Worm (Caenorhabditis elegans) whole organism, midembryonic: ENCODE results near the gene CD4.8.

ENCODE experiments used
- T22C8.4 ChIP-seq: fragments of 200-800 bp; sonication (Bioruptor generic); IDR thresholded peaks from 2 replicates; pipeline ENCODE4 v1.3.6; 2022; ENCODE audit warnings: missing genetic modification characterization, missing compliant biosample characterization
- cog-1 ChIP-seq: sonication (generic microtip); optimal IDR thresholded peaks from 2 replicates; lab custom pipeline; 2016; ENCODE audit warnings: missing genetic modification characterization, missing compliant biosample characterization
- flt-1 ChIP-seq: fragments of 200-800 bp; sonication (Bioruptor generic); IDR thresholded peaks from 2 replicates; pipeline ENCODE4 v1.3.6; 2022; ENCODE audit warnings: missing genetic modification characterization, missing compliant biosample characterization
- klf-2 ChIP-seq: fragments of 200-800 bp; sonication (Bioruptor generic); conservative IDR thresholded peaks from 2 replicates; pipeline ENCODE4 v1.3.6; 2022; ENCODE audit warnings: missing genetic modification reagents, missing genetic modification characterization, missing compliant biosample characterization
- med-1 ChIP-seq: sonication (generic microtip); optimal IDR thresholded peaks from 2 replicates; lab custom pipeline; 2017; ENCODE audit warnings: missing genetic modification characterization, mild to moderate bottlenecking, missing compliant biosample characterization, antibody characterized with exemption, missing genetic modification reagents; ENCODE audit not compliant: insufficient read depth
- ref-1 ChIP-seq: fragments of 200-800 bp; sonication (Bioruptor generic); conservative IDR thresholded peaks from 2 replicates; pipeline ENCODE4 v1.3.6; 2022; ENCODE audit warnings: missing genetic modification reagents, missing genetic modification characterization, missing compliant biosample characterization
- tab-1 ChIP-seq: fragments of 200-800 bp; sonication (Bioruptor generic); IDR thresholded peaks from 2 replicates; pipeline ENCODE4 v1.3.6; 2022; ENCODE audit warnings: missing genetic modification characterization, missing compliant biosample characterization
- ztf-23 ChIP-seq: fragments of 200-800 bp; sonication (Bioruptor generic); IDR thresholded peaks from 2 replicates; pipeline ENCODE4 v1.3.6; 2022; ENCODE audit warnings: missing genetic modification reagents, missing genetic modification characterization, missing compliant biosample characterization
- ztf-29 ChIP-seq: fragments of 200-800 bp; sonication (Bioruptor generic); IDR thresholded peaks from 2 replicates; pipeline ENCODE4 v1.3.6; 2022; ENCODE audit warnings: missing genetic modification reagents, missing genetic modification characterization, missing compliant biosample characterization

CD4.8 gene

DNA sequence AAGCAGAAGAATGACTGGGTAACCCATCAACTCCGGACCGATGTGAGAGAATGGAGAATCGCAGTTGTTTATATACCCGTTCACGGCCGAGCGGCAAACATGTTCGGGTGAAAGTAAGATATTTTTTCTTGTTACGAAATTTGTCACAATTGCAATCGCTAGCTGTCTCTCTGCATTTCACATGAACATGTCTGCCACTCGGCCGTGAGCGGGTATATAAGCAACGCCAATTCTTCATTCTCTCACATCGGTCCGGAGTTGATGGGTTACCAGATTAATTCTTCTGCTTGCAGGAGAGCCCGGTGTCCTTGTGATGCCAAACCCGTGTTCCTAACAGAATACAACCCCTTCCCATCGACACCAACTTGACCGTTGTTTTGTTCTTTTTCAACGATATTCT lies 14.1 kb downstream of the CD4.8 start:
- TF ChIP-seq cog-1 (tag; lab: Kevin White, UChicago) (no peak), ztf-23 (GFP tag; lab: Robert Waterston, UW) (no peak), klf-2 (GFP tag; lab: Robert Waterston, UW) (no peak), med-1 (GFP tag; lab: Kevin White, UChicago) (no peak), ztf-29 (no peak), flt-1 (no peak), T22C8.4 (no peak), tab-1 (GFP tag; lab: Robert Waterston, UW) (no peak), ref-1 (GFP tag; lab: Robert Waterston, UW) (no peak)

- TF ChIP-seq flt-1 (no peak), ref-1 (GFP tag; lab: Robert Waterston, UW) (no peak), klf-2 (GFP tag; lab: Robert Waterston, UW) (no peak), med-1 (GFP tag; lab: Kevin White, UChicago) (no peak), tab-1 (GFP tag; lab: Robert Waterston, UW) (no peak), ztf-23 (GFP tag; lab: Robert Waterston, UW) (no peak)
Observed at ce11 chrV:5584833-5585232, 16.3 kb downstream of the CD4.8 start, which contains the start of gene CD4.11. Gene CD4.11, plus strand, starts transcription at chrV:5585133.

DNA sequence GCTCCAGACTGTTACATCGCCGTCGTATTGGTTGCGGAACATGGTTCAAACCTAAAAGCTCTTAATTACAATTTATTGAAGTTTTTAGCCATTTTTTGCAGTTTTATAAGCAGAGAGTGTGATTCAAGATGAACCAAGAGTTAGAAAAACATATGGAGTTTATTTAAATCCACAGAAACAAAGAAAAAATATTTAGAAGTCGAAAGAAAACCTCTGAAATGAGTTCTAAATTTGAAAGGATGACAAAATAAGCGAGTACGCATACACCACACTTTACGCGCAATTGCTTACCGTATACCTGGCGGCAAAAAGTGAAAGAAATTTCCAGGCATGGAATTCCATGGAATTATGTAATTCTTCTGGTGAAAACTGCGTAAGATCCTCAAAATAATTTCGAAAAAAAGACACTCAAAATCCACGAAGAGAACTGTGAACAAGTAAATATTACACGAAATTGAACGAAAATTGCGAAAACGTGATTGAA lies 16.8 kb downstream of the CD4.8 start, which contains the start of gene pas-6:
Gene pas-6 (minus strand): TSS at position 51 of the 484 bp plus-strand sequence.
- TF ChIP-seq ztf-23 (GFP tag; lab: Robert Waterston, UW) = no peak
- no peak for TF ChIP-seq ztf-29
- no peak for TF ChIP-seq flt-1
- no peak for TF ChIP-seq tab-1 (GFP tag; lab: Robert Waterston, UW)
- no peak for TF ChIP-seq T22C8.4
- no peak for TF ChIP-seq med-1 (GFP tag; lab: Kevin White, UChicago)
- no peak for TF ChIP-seq cog-1 (tag; lab: Kevin White, UChicago)
- no peak for TF ChIP-seq ref-1 (GFP tag; lab: Robert Waterston, UW)
- no peak for TF ChIP-seq klf-2 (GFP tag; lab: Robert Waterston, UW)

DNA sequence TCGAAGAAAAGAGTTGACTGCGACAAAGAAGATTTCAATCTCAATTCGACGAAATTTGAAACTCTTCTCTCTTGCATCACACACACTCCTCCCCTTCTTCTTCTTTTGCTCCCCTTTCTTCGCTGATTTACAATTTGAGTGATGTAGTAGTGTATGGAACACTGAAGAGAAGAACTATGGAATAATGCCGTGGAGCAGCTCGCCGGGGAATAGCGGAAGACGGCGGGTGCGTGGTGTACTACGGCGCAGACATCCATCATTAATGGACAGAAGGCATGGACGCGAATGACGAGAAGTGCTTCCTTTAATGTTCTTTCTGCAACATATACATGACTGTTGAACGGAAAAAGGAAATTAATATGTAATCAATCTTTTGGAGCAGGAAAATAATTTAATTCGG lies 18.3 kb downstream of the CD4.8 start:
- TF ChIP-seq cog-1 (tag; lab: Kevin White, UChicago) (no peak), med-1 (GFP tag; lab: Kevin White, UChicago) (no peak), tab-1 (GFP tag; lab: Robert Waterston, UW) (no peak), ref-1 (GFP tag; lab: Robert Waterston, UW) (no peak), klf-2 (GFP tag; lab: Robert Waterston, UW) (no peak), flt-1 (no peak), T22C8.4 (no peak), ztf-23 (GFP tag; lab: Robert Waterston, UW) (no peak), ztf-29 (no peak)

- TF ChIP-seq ztf-29 = no peak
- TF ChIP-seq cog-1 (tag; lab: Kevin White, UChicago) = no peak
- TF ChIP-seq ref-1 (GFP tag; lab: Robert Waterston, UW) = no peak
- TF ChIP-seq T22C8.4 = no peak
- no peak for TF ChIP-seq flt-1
- no peak for TF ChIP-seq ztf-23 (GFP tag; lab: Robert Waterston, UW)
- no peak for TF ChIP-seq tab-1 (GFP tag; lab: Robert Waterston, UW)
- TF ChIP-seq med-1 (GFP tag; lab: Kevin White, UChicago) = no peak
- no peak for TF ChIP-seq klf-2 (GFP tag; lab: Robert Waterston, UW)
Observed at ce11 chrV:5582308-5582707, 18.9 kb downstream of the CD4.8 start.

DNA sequence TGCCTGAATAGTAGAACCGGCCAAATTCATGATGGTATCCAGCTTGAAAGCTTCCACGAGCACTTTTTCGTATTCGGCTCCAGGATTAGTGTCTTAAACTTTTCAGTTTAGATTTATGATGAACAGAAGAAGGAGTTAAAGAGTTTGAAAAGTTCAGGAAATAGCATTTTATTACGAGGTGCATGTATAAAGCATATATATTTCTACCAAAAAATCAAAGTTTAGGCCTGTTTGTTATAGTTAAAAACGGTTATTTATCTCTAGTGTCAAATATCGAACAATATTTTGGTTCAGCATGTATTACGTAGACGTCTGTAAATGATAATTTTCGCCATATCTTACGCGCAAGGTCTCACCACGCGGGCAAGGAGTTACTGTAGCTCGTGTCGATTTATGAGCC lies 19.9 kb downstream of the CD4.8 start, which contains the start of gene klc-2:
Gene klc-2 (minus strand): TSS at position 101 of the 400 bp plus-strand sequence.
- TF ChIP-seq ztf-23 (GFP tag; lab: Robert Waterston, UW) = no peak
- no peak for TF ChIP-seq flt-1
- TF ChIP-seq T22C8.4 = no peak
- TF ChIP-seq cog-1 (tag; lab: Kevin White, UChicago) = no peak
- no peak for TF ChIP-seq ref-1 (GFP tag; lab: Robert Waterston, UW)
- TF ChIP-seq ztf-29 = no peak

- TF ChIP-seq T22C8.4 = peak; percentile 79
- TF ChIP-seq cog-1 (tag; lab: Kevin White, UChicago) = peak; percentile 73
- no peak for TF ChIP-seq flt-1
- TF ChIP-seq ztf-29 = 0 out of 2 replicates have a peak, but pooled peaks have one; percentile 19
Observed at ce11 chrV:5580517-5580916, 20.6 kb downstream of the CD4.8 start.

- TF ChIP-seq ztf-23 (GFP tag; lab: Robert Waterston, UW) = no peak
- no peak for TF ChIP-seq tab-1 (GFP tag; lab: Robert Waterston, UW)
- no peak for TF ChIP-seq T22C8.4
- TF ChIP-seq med-1 (GFP tag; lab: Kevin White, UChicago) = no peak
- TF ChIP-seq ztf-29 = no peak
- TF ChIP-seq ref-1 (GFP tag; lab: Robert Waterston, UW) = no peak
- TF ChIP-seq klf-2 (GFP tag; lab: Robert Waterston, UW) = no peak
- no peak for TF ChIP-seq cog-1 (tag; lab: Kevin White, UChicago)
- no peak for TF ChIP-seq flt-1
Observed at ce11 chrV:5579666-5580065, 21.5 kb downstream of the CD4.8 start.

DNA sequence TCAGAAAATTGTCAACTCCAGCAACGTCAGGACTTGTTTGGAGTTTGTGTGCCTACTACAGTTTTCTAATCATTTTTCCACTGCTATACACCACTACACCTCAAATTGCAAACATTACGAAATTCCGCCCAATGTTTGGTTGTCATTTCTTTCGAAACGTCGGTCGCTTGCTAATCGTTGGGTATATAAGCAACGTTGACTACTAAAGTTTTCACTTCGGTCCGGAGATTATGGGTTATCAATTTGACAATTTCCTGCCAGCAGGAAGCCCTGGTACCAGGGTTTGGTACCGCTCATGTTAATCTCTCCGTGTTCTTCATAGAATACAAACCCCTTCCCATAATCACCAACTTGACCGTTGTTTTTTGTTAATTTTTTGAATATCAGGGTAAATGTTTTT lies 25.2 kb downstream of the CD4.8 start:
- TF ChIP-seq ztf-29 (no peak), tab-1 (GFP tag; lab: Robert Waterston, UW) (no peak), cog-1 (tag; lab: Kevin White, UChicago) (no peak), ztf-23 (GFP tag; lab: Robert Waterston, UW) (no peak), T22C8.4 (no peak), med-1 (GFP tag; lab: Kevin White, UChicago) (no peak), flt-1 (no peak), klf-2 (GFP tag; lab: Robert Waterston, UW) (no peak), ref-1 (GFP tag; lab: Robert Waterston, UW) (no peak)

- TF ChIP-seq tab-1 (GFP tag; lab: Robert Waterston, UW) (no peak), ztf-23 (GFP tag; lab: Robert Waterston, UW) (no peak), ztf-29 (no peak), T22C8.4 (no peak), med-1 (GFP tag; lab: Kevin White, UChicago) (no peak), ref-1 (GFP tag; lab: Robert Waterston, UW) (no peak), cog-1 (tag; lab: Kevin White, UChicago) (no peak), klf-2 (GFP tag; lab: Robert Waterston, UW) (no peak), flt-1 (no peak)
Observed at ce11 chrV:5571691-5572090, 29.5 kb downstream of the CD4.8 start.
